Worm (Caenorhabditis elegans) whole organism, late embryonic: ENCODE results near the gene F14D7.6.

Experiments
- K02D7.2 ChIP-seq: sonication (generic microtip); optimal IDR thresholded peaks from 2 replicates; lab custom pipeline; 2017; ENCODE audit warnings: mild to moderate bottlenecking, missing genetic modification characterization, missing compliant biosample characterization
- T23F11.4 ChIP-seq: fragments of 200-800 bp; sonication (Bioruptor generic); optimal IDR thresholded peaks from 2 replicates; lab custom pipeline; 2018; ENCODE audit warnings: mild to moderate bottlenecking, missing genetic modification characterization, missing compliant biosample characterization
- ceh-2 ChIP-seq: sonication (generic microtip); optimal IDR thresholded peaks from 2 replicates; lab custom pipeline; 2016; ENCODE audit warnings: missing genotype, missing genetic modification characterization, missing compliant biosample characterization
- ceh-30 ChIP-seq: fragments of 150-350 bp; optimal IDR thresholded peaks from 2 replicates; lab custom pipeline; 2014; ENCODE audit warnings: missing biosample characterization, missing genetic modification characterization
- ceh-6 ChIP-seq: fragments of 200-800 bp; sonication (Bioruptor generic); optimal IDR thresholded peaks from 2 replicates; lab custom pipeline; 2018; ENCODE audit warnings: mild to moderate bottlenecking, missing genetic modification characterization, missing compliant biosample characterization
- ets-4 ChIP-seq: sonication (generic microtip); optimal IDR thresholded peaks from 2 replicates; lab custom pipeline; 2016; ENCODE audit warnings: missing genetic modification characterization, missing compliant biosample characterization
- nfya-1 ChIP-seq: sonication (generic microtip); optimal IDR thresholded peaks from 2 replicates; lab custom pipeline; 2017; ENCODE audit warnings: missing genetic modification characterization, mild to moderate bottlenecking, missing compliant biosample characterization, antibody characterized with exemption, moderate library complexity
- nhr-11 ChIP-seq: fragments of 150-350 bp; optimal IDR thresholded peaks from 2 replicates; lab custom pipeline; 2014; ENCODE audit warnings: missing biosample characterization, missing genetic modification characterization
- npax-4 ChIP-seq: sonication (generic microtip); optimal IDR thresholded peaks from 2 replicates; lab custom pipeline; 2016; ENCODE audit warnings: missing genetic modification characterization, missing compliant biosample characterization
- tbx-2 ChIP-seq: sonication (generic microtip); optimal IDR thresholded peaks from 2 replicates; lab custom pipeline; 2016; ENCODE audit warnings: missing genetic modification characterization, missing compliant biosample characterization

DNA sequence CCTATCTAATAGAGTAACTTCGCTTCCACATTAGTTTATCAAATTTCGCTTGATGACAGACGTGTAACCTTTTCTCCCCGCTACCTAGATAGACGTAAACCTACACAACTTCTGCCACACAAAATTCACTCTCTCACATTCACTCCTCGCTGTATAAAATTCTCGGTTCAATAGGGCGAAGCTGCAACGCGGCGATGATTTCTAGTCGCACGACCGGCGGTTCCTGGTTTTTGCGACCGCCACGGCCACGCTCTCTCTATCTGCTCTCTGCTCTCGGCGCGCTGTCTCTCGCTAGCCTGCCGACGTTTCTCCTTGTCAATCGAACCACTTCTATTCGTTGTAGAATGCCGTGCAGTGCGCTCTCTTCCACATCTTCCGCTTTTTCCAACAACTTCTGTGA lies 49.7 kb downstream of the F14D7.6 start:
- TF ChIP-seq ceh-30 (tag; lab: Kevin White, UChicago) (no peak), nhr-11 (tag; lab: Kevin White, UChicago) (no peak), tbx-2 (tag; lab: Kevin White, UChicago) (peak; percentile 75), ceh-2 (peak; percentile 7), npax-4 (tag; lab: Kevin White, UChicago) (no peak), ets-4 (tag; lab: Kevin White, UChicago) (peak; percentile 38), ceh-6 (GFP tag; lab: Kevin White, UChicago) (no peak), T23F11.4 (GFP tag; lab: Kevin White, UChicago) (no peak), nfya-1 (peak; percentile 62), K02D7.2 (tag; lab: Kevin White, UChicago) (no peak)
